Worm (Caenorhabditis elegans) whole organism, late embryonic: ENCODE data around the gene B0416.7.

Experiments
- F13H6.1 ChIP-seq: sonication (generic microtip); optimal IDR thresholded peaks from 2 replicates; lab custom pipeline; 2016; ENCODE audit warnings: missing genetic modification characterization, missing compliant biosample characterization
- K09A11.1 ChIP-seq: sonication (generic microtip); optimal IDR thresholded peaks from 2 replicates; lab custom pipeline; 2017; ENCODE audit warnings: antibody characterized with exemption, mild to moderate bottlenecking, missing genetic modification characterization, missing compliant biosample characterization; ENCODE audit not compliant: insufficient read depth
- T23F11.4 ChIP-seq: fragments of 200-800 bp; sonication (Bioruptor generic); optimal IDR thresholded peaks from 2 replicates; lab custom pipeline; 2018; ENCODE audit warnings: mild to moderate bottlenecking, missing genetic modification characterization, missing compliant biosample characterization
- ceh-18 ChIP-seq: sonication (generic microtip); optimal IDR thresholded peaks from 2 replicates; lab custom pipeline; 2016; ENCODE audit warnings: missing genetic modification characterization, missing compliant biosample characterization
- ceh-22 ChIP-seq: sonication (generic microtip); optimal IDR thresholded peaks from 2 replicates; lab custom pipeline; 2017; ENCODE audit warnings: missing biosample characterization, missing genetic modification characterization
- ceh-30 ChIP-seq: fragments of 150-350 bp; optimal IDR thresholded peaks from 2 replicates; lab custom pipeline; 2014; ENCODE audit warnings: missing biosample characterization, missing genetic modification characterization
- ceh-48 ChIP-seq: sonication (generic microtip); optimal IDR thresholded peaks from 2 replicates; lab custom pipeline; 2016; ENCODE audit warnings: missing genetic modification characterization, inconsistent platforms, missing compliant biosample characterization
- ceh-6 ChIP-seq: fragments of 200-800 bp; sonication (Bioruptor generic); optimal IDR thresholded peaks from 2 replicates; lab custom pipeline; 2018; ENCODE audit warnings: mild to moderate bottlenecking, missing genetic modification characterization, missing compliant biosample characterization
- ceh-9 ChIP-seq: sonication (generic microtip); optimal IDR thresholded peaks from 2 replicates; lab custom pipeline; 2016; ENCODE audit warnings: mild to moderate bottlenecking, missing genetic modification characterization, inconsistent platforms, missing compliant biosample characterization
- dmd-4 ChIP-seq: sonication (generic microtip); optimal IDR thresholded peaks from 2 replicates; lab custom pipeline; 2016; ENCODE audit warnings: borderline replicate concordance, missing genetic modification characterization, missing compliant biosample characterization
- elt-2 ChIP-seq: sonication (generic microtip); optimal IDR thresholded peaks from 2 replicates; lab custom pipeline; 2016; ENCODE audit warnings: missing genetic modification reagents, missing genetic modification characterization, missing compliant biosample characterization
- ets-4 ChIP-seq: sonication (generic microtip); optimal IDR thresholded peaks from 2 replicates; lab custom pipeline; 2016; ENCODE audit warnings: missing genetic modification characterization, missing compliant biosample characterization
- fax-1 ChIP-seq: sonication (generic microtip); optimal IDR thresholded peaks from 2 replicates; lab custom pipeline; 2016; ENCODE audit warnings: missing genotype, missing genetic modification characterization, missing compliant biosample characterization
- gmeb-2 ChIP-seq: sonication (generic microtip); optimal IDR thresholded peaks from 2 replicates; lab custom pipeline; 2016; ENCODE audit warnings: missing genetic modification characterization, inconsistent platforms, missing compliant biosample characterization
- hlh-13 ChIP-seq: fragments of 200-800 bp; sonication (Bioruptor generic); optimal IDR thresholded peaks from 2 replicates; lab custom pipeline; 2018; ENCODE audit warnings: mild to moderate bottlenecking, missing genetic modification characterization, missing compliant biosample characterization
- hlh-15 ChIP-seq: sonication (generic microtip); optimal IDR thresholded peaks from 2 replicates; lab custom pipeline; 2016; ENCODE audit warnings: missing genetic modification characterization, missing compliant biosample characterization
- hlh-30 ChIP-seq: sonication (generic microtip); optimal IDR thresholded peaks from 2 replicates; lab custom pipeline; 2017; ENCODE audit warnings: antibody characterized with exemption, missing genetic modification characterization, missing compliant biosample characterization; ENCODE audit not compliant: insufficient read depth
- hlh-6 ChIP-seq: sonication (generic microtip); optimal IDR thresholded peaks from 2 replicates; lab custom pipeline; 2016; ENCODE audit warnings: missing genotype, missing genetic modification characterization, missing compliant biosample characterization
- hlh-8 ChIP-seq: sonication (generic microtip); optimal IDR thresholded peaks from 2 replicates; lab custom pipeline; 2016; ENCODE audit warnings: missing genotype, missing genetic modification characterization, missing compliant biosample characterization
- lim-6 ChIP-seq: sonication (generic microtip); optimal IDR thresholded peaks from 2 replicates; lab custom pipeline; 2016; ENCODE audit warnings: missing genetic modification characterization, missing compliant biosample characterization
- mec-3 ChIP-seq: sonication (generic microtip); optimal IDR thresholded peaks from 2 replicates; lab custom pipeline; 2016; ENCODE audit warnings: borderline replicate concordance, missing genetic modification characterization, missing compliant biosample characterization
- nfya-1 ChIP-seq: sonication (generic microtip); optimal IDR thresholded peaks from 2 replicates; lab custom pipeline; 2017; ENCODE audit warnings: missing genetic modification characterization, mild to moderate bottlenecking, missing compliant biosample characterization, antibody characterized with exemption, moderate library complexity
- nhr-11 ChIP-seq: fragments of 150-350 bp; optimal IDR thresholded peaks from 2 replicates; lab custom pipeline; 2014; ENCODE audit warnings: missing biosample characterization, missing genetic modification characterization
- nhr-232 ChIP-seq: sonication (generic microtip); optimal IDR thresholded peaks from 2 replicates; lab custom pipeline; 2016; ENCODE audit warnings: missing genetic modification characterization, missing compliant biosample characterization
- pag-3 ChIP-seq: sonication (generic microtip); optimal IDR thresholded peaks from 2 replicates; lab custom pipeline; 2016; ENCODE audit warnings: missing compliant biosample characterization, missing genetic modification characterization, borderline replicate concordance
- rnt-1 ChIP-seq: sonication (generic microtip); optimal IDR thresholded peaks from 2 replicates; lab custom pipeline; 2016; ENCODE audit warnings: missing genetic modification characterization, missing compliant biosample characterization
- sox-2 ChIP-seq: fragments of 200-800 bp; sonication (Bioruptor generic); IDR thresholded peaks from 2 replicates; pipeline ENCODE4 v1.3.6; 2022; ENCODE audit warnings: missing genetic modification reagents, missing genetic modification characterization, missing compliant biosample characterization
- tbx-2 ChIP-seq: sonication (generic microtip); optimal IDR thresholded peaks from 2 replicates; lab custom pipeline; 2016; ENCODE audit warnings: missing genetic modification characterization, missing compliant biosample characterization
- tbx-7 ChIP-seq: sonication (generic microtip); optimal IDR thresholded peaks from 2 replicates; lab custom pipeline; 2016; ENCODE audit warnings: missing genotype, missing genetic modification characterization, missing compliant biosample characterization
- ttx-3 ChIP-seq: sonication (generic microtip); optimal IDR thresholded peaks from 2 replicates; lab custom pipeline; 2016; ENCODE audit warnings: missing genetic modification reagents, missing genetic modification characterization, missing compliant biosample characterization
- unc-3 ChIP-seq, 2 experiments: fragments of 200-800 bp in 1 of 2; sonication (Bioruptor generic) in 1 of 2; sonication (generic microtip) in 1 of 2; conservative IDR thresholded peaks in 1 of 2; optimal IDR thresholded peaks in 1 of 2; 2 replicates each; pipeline versions ENCODE4 v1.3.6 to Lab custom; 2016 to 2022; ENCODE audit warnings: missing compliant biosample characterization in 2 of 2, missing genetic modification characterization in 2 of 2, missing genetic modification reagents in 1 of 2
- unc-86 ChIP-seq: sonication (generic microtip); optimal IDR thresholded peaks from 2 replicates; lab custom pipeline; 2016; ENCODE audit warnings: missing genetic modification characterization, missing compliant biosample characterization
- zip-5 ChIP-seq: sonication (generic microtip); optimal IDR thresholded peaks from 2 replicates; lab custom pipeline; 2016; ENCODE audit warnings: missing genetic modification characterization, missing compliant biosample characterization
- ztf-16 ChIP-seq: sonication (generic microtip); optimal IDR thresholded peaks from 2 replicates; lab custom pipeline; 2017; ENCODE audit warnings: missing genetic modification characterization, missing compliant biosample characterization

Gene B0416.7

ce11 chrX:9283026-9283425 lies 14.7 kb downstream of the B0416.7 start, which contains the start of gene B0416.11:
B0416.11 (minus strand) TSS chrX:9283126.
- TF ChIP-seq F13H6.1 (tag; lab: Kevin White, UChicago) (no peak), gmeb-2 (no peak), tbx-7 (tag; lab: Kevin White, UChicago) (no peak), ceh-18 (tag; lab: Kevin White, UChicago) (no peak), unc-86 (tag; lab: Kevin White, UChicago) (no peak), K09A11.1 (tag; lab: Kevin White, UChicago) (no peak), ceh-6 (GFP tag; lab: Kevin White, UChicago) (no peak)

ce11 chrX:9278653-9279052 lies 19.1 kb downstream of the B0416.7 start, which contains the start of gene B0416.4:
B0416.4 (plus strand) TSS chrX:9278953.
- TF ChIP-seq ceh-48 (tag; lab: Kevin White, UChicago) (no peak), T23F11.4 (no peak), hlh-8 (no peak), nhr-232 (tag; lab: Kevin White, UChicago) (no peak), F13H6.1 (tag; lab: Kevin White, UChicago) (no peak), ttx-3 (tag; lab: Kevin White, UChicago) (no peak), hlh-15 (tag; lab: Kevin White, UChicago) (no peak), ceh-9 (tag; lab: Kevin White, UChicago) (no peak), K09A11.1 (tag; lab: Kevin White, UChicago) (no peak), ztf-16 (tag; lab: Kevin White, UChicago) (no peak), nfya-1 (tag; lab: Kevin White, UChicago) (no peak), rnt-1 (no peak), nhr-11 (tag; lab: Kevin White, UChicago) (no peak), zip-5 (no peak), ceh-30 (tag; lab: Kevin White, UChicago) (no peak), unc-3 (GFP tag; conservative IDR thresholded peaks at IDR 0.05; lab: Robert Waterston, UW) (no peak), unc-3 (tag; optimal IDR thresholded peaks at IDR 0.05; lab: Kevin White, UChicago) (no peak)

DNA sequence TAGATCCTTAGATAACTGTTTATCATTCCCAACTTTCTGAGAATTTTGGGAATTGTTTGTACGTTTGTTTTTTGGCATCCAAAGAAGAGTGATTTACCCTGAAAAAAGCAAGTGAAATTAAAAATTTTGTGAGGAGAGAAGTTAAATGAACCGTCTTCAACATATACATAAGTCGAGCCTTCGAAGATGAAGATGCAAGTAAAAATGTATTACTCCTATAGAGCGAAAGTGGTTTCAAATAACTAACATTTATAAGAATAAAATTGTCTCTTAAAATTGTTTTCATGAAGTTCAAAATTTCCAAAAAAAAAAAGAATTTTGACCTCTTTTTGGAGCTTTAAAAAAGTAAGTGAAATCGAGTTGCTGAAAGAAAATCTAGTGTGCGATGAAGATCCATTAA lies 23.2 kb downstream of the B0416.7 start, which contains the start of gene B0416.10:
Gene B0416.10 (minus strand): TSS at position 101 of the 400 bp plus-strand sequence.
- TF ChIP-seq sox-2 (GFP tag; lab: Robert Waterston, UW) (no peak), pag-3 (tag; lab: Kevin White, UChicago) (no peak), F13H6.1 (tag; lab: Kevin White, UChicago) (no peak), ceh-6 (GFP tag; lab: Kevin White, UChicago) (no peak), hlh-6 (no peak), dmd-4 (tag; lab: Kevin White, UChicago) (no peak), hlh-13 (GFP tag; lab: Kevin White, UChicago) (no peak)

DNA sequence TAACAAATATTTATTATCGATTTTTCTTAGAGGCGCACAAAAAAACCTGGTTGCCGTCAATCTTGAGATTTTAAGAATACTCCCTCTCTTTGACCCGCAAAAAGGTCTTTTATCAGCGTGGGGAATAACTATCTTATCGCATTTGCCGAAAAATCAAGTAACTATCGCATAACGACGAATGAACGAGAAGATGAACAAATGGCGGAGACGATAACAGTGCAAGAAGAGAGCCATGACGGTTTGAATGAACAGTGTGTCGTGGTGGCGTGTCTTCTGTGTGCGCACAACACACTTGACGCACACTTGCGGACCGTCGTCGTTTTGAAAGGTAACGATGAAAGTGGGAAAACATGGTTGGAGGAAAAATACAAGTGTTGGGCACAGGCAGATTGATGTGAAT lies 25.8 kb downstream of the B0416.7 start:
- TF ChIP-seq fax-1 (tag; lab: Kevin White, UChicago) = no peak
- peak; percentile 96 for TF ChIP-seq elt-2 (tag; lab: Kevin White, UChicago)

DNA sequence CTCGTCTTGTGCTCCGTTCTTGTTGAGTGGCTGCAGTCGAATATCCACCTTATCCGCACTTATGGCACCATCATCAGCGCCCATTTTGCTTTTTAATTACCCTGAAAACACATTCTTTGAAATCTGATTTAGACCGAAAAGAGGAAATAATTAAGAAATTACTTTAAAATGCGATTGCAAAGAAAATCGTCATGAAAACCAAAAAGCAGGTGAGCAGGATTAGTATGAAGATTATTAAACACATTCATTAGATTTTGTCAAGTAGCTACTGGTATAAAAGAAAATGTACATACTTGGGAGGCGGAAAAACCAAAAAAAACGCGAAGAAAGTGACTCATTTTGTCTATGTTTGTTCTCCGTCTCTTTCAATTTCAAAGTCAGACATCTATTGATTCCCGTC lies 27.0 kb downstream of the B0416.7 start, which contains the start of gene B0416.5:
Gene B0416.5 (minus strand): TSS at position 101 of the 400 bp plus-strand sequence.
- TF ChIP-seq ets-4 (no peak), lim-6 (tag; lab: Kevin White, UChicago) (no peak), sox-2 (GFP tag; lab: Robert Waterston, UW) (no peak), ceh-22 (tag; lab: Kevin White, UChicago) (no peak), unc-86 (tag; lab: Kevin White, UChicago) (no peak), hlh-30 (tag; lab: Kevin White, UChicago) (no peak), T23F11.4 (no peak), mec-3 (tag; lab: Kevin White, UChicago) (no peak), tbx-2 (no peak), fax-1 (tag; lab: Kevin White, UChicago) (no peak)
